Worm (Caenorhabditis elegans): ENCODE measurements around the gene C05G5.2.

- TF ChIP-seq unc-39 (tag; optimal IDR thresholded peaks at IDR 0.05) (no peak), ama-1 (optimal IDR thresholded peaks at IDR 0.05) (no peak)
These were observed 15.2 kb upstream of the C05G5.2 start, which contains the start of gene F33C8.4 for ce11 chrX:14731828-14732331.

Measured in whole organism, L3 larva.